Worm (Caenorhabditis elegans): Measurements from ENCODE around the gene math-20.

DNA sequence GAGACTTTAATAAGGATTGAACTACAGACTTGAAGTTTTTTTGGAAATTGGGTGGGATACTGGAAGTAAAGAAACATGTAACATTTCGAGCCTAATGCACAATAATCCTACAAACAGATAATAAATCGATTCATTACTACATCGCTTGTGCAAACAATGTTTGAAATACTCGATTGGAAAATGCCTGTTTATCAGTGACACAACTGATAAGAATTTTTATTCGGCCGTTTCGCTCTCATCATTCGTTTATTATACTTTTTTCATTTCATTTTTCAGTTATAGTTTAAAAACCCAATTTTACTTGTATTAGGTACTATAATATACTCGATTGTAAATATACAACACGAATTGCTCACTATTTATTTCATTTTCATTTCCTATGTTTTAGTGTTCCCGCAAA is 593 bp upstream of the math-20 start:
- TF ChIP-seq lin-39 (tag; optimal IDR thresholded peaks at IDR 0.05) = no peak
- TF ChIP-seq blmp-1 (tag; optimal IDR thresholded peaks at IDR 0.05) = no peak
- no peak for TF ChIP-seq C04F5.9 (tag; optimal IDR thresholded peaks at IDR 0.05)
